Worm (Caenorhabditis elegans) whole organism, L1 larva: Measurements from ENCODE around the gene dyf-2.

Source experiments
- lsy-2 ChIP-seq, 2 experiments: fragments of 150-350 bp; optimal IDR thresholded peaks; 2 replicates each; lab custom pipeline; 2014; ENCODE audit warnings: missing biosample characterization in 2 of 2, missing genetic modification characterization in 2 of 2
- mdl-1 ChIP-seq, 2 experiments: fragments of 150-350 bp; optimal IDR thresholded peaks; 2 replicates each; lab custom pipeline; 2014 to 2017; ENCODE audit warnings: missing biosample characterization in 2 of 2, missing genetic modification characterization in 2 of 2, inconsistent platforms in 1 of 2
- ztf-11 ChIP-seq, 2 experiments: sonication (generic microtip); optimal IDR thresholded peaks; 2 replicates each; lab custom pipeline; 2016 to 2017; ENCODE audit warnings: missing genetic modification characterization in 2 of 2, missing biosample characterization in 1 of 2, missing compliant biosample characterization in 1 of 2

- TF ChIP-seq mdl-1 (tag; optimal IDR thresholded peaks at IDR 0.05; lab: Kevin White, UChicago): no peak
- TF ChIP-seq lsy-2 (tag; optimal IDR thresholded peaks at IDR 0.05; lab: Kevin White, UChicago): no peak
- TF ChIP-seq ztf-11 (tag; optimal IDR thresholded peaks at IDR 0.05; lab: Kevin White, UChicago): no peak
Measured at ce11 chrIII:13654950-13655349, 31.3 kb downstream of the dyf-2 start.
